Worm (Caenorhabditis elegans) whole organism, early embryonic: ENCODE measurements around the gene F16G10.5.

Source experiments
- aly-1 ChIP-seq: sonication (generic microtip); optimal IDR thresholded peaks from 2 replicates; lab custom pipeline; 2016; ENCODE audit warnings: missing genetic modification characterization, missing compliant biosample characterization
- ama-1 ChIP-seq: fragments of 150-350 bp; optimal IDR thresholded peaks from 2 replicates; lab custom pipeline; 2014
- ceh-36 ChIP-seq: sonication (generic microtip); optimal IDR thresholded peaks from 2 replicates; lab custom pipeline; 2016; ENCODE audit warnings: missing genetic modification characterization, inconsistent platforms, missing compliant biosample characterization
- ets-7 ChIP-seq: sonication (generic microtip); optimal IDR thresholded peaks from 2 replicates; lab custom pipeline; 2016; ENCODE audit warnings: missing genotype, missing genetic modification characterization, missing compliant biosample characterization
- flt-1 ChIP-seq: fragments of 200-800 bp; sonication (Bioruptor generic); IDR thresholded peaks from 2 replicates; pipeline ENCODE4 v1.3.6; 2022; ENCODE audit warnings: missing genetic modification characterization, missing compliant biosample characterization
- hmg-4 ChIP-seq: fragments of 200-800 bp; sonication (Bioruptor generic); optimal IDR thresholded peaks from 2 replicates; lab custom pipeline; 2018; ENCODE audit warnings: mild to moderate bottlenecking, missing genetic modification characterization, missing compliant biosample characterization
- hnd-1 ChIP-seq: sonication (generic microtip); optimal IDR thresholded peaks from 2 replicates; lab custom pipeline; 2016; ENCODE audit warnings: missing genetic modification characterization, missing compliant biosample characterization
- pes-1 ChIP-seq: fragments of 200-800 bp; sonication (Bioruptor generic); IDR thresholded peaks from 2 replicates; pipeline ENCODE4 v1.3.6; 2022; ENCODE audit warnings: missing genetic modification reagents, missing genetic modification characterization, missing compliant biosample characterization
- sea-1 ChIP-seq: fragments of 200-800 bp; sonication (Bioruptor generic); conservative IDR thresholded peaks from 2 replicates; pipeline ENCODE4 v1.3.6; 2022; ENCODE audit warnings: missing genetic modification characterization, missing compliant biosample characterization
- tbx-37 ChIP-seq: fragments of 200-800 bp; sonication (Bioruptor generic); conservative IDR thresholded peaks from 2 replicates; pipeline ENCODE4 v1.3.6; 2022; ENCODE audit warnings: missing genetic modification reagents, missing genetic modification characterization, missing compliant biosample characterization

DNA sequence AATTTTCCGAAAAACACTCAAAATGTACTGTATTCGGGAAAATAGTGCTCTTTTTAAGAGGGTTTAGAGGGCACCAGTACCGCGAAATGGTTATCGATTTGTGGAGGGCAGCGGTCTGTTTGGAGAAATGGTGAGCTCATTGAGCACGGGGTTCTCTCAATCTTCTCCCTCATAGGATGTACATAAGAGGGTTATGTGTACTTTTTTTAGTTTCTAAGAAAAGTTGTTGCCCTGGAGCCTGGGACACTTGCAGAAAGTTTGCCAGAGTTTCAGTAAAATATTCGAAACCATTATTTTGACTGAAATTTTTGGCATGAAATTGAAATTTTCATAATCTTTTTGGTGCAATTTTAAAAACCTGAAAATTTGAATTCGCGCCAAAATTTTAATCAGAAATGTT is 14.6 kb upstream of the F16G10.5 start, which contains the start of gene F43C11.10:
- TF ChIP-seq tbx-37 (no peak), aly-1 (no peak), ama-1 (no peak), ceh-36 (tag; lab: Kevin White, UChicago) (no peak), ets-7 (tag; lab: Kevin White, UChicago) (no peak), hnd-1 (tag; lab: Kevin White, UChicago) (no peak), flt-1 (GFP tag; lab: Robert Waterston, UW) (no peak), sea-1 (GFP tag; lab: Robert Waterston, UW) (no peak), hmg-4 (GFP tag; lab: Kevin White, UChicago) (no peak), pes-1 (GFP tag; lab: Robert Waterston, UW) (no peak)
